Worm (Caenorhabditis elegans): ENCODE results near the gene srd-41.

The srd-41 gene

DNA sequence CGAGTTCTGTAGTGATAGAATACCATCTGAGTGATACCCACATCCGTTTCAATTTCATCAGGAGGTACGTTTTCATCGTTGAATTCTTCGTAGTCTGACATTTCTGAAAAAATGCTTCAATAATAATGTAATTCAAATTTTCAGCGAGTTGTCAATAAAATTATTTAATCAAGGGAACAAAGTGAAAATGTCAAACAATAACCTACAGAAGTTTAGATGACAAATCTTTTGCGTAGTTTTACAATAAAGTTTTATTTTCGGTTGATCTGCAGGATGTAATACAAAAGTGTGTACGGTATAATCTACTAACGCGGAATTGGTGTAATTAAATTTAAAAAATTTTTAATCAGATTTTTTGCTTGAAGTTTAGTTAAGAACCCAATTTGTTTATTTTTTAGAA is 38.3 kb upstream of the srd-41 start, which contains the start of gene C04B4.5:
Gene C04B4.5, minus strand, starts transcription at position 101 of the 400 bp plus-strand sequence.
- TF ChIP-seq Y55F3AM.14 (GFP tag; optimal IDR thresholded peaks at IDR 0.05) (no peak), unc-55 (GFP tag; optimal IDR thresholded peaks at IDR 0.05) (no peak), nhr-25 (tag; optimal IDR thresholded peaks at IDR 0.05) (no peak), mdl-1 (tag; optimal IDR thresholded peaks at IDR 0.05) (no peak), gmeb-1 (tag; optimal IDR thresholded peaks at IDR 0.05) (no peak), nhr-77 (tag; optimal IDR thresholded peaks at IDR 0.05) (no peak), ztf-1 (GFP tag; conservative IDR thresholded peaks at IDR 0.05) (no peak), unc-39 (tag; optimal IDR thresholded peaks at IDR 0.05) (no peak), ztf-4 (tag; optimal IDR thresholded peaks at IDR 0.05) (no peak), fos-1 (tag; optimal IDR thresholded peaks at IDR 0.05) (no peak), nhr-11 (tag; optimal IDR thresholded peaks at IDR 0.05) (no peak), lin-13 (GFP tag; optimal IDR thresholded peaks at IDR 0.05) (no peak), mbf-1 (tag; optimal IDR thresholded peaks at IDR 0.05) (no peak)

DNA sequence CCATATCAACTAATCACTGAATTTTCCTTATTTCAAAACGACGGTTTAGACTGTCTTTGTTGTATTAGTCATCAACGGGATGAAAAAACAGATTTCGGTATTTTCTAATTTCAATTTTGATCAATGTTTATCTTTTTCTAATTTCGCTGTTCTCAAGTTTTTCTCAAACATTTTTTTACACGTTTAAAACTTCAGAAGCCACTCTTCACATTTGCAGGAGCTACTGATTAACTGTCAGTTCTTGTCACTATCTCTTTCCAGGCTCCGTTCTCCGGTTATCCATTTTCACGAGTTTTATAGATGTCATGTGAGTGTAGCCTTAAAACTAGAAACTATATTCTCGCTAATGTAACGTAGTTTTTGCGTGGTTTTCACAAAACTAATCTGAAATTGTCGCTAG is 36.0 kb upstream of the srd-41 start, which contains the start of gene C04B4.4:
Gene C04B4.4, plus strand, starts transcription at position 301 of the 400 bp plus-strand sequence.
- no peak for TF ChIP-seq blmp-1 (tag; optimal IDR thresholded peaks at IDR 0.05; ENCODE audit: insufficient read depth)
- TF ChIP-seq ceh-82 (tag; optimal IDR thresholded peaks at IDR 0.05) = no peak
- TF ChIP-seq Y55F3AM.14 (GFP tag; optimal IDR thresholded peaks at IDR 0.05) = no peak
- TF ChIP-seq ztf-4 (tag; optimal IDR thresholded peaks at IDR 0.05) = no peak
- no peak for TF ChIP-seq crh-2 (tag; optimal IDR thresholded peaks at IDR 0.05)
- no peak for TF ChIP-seq R02D3.7 (tag; optimal IDR thresholded peaks at IDR 0.05)
- TF ChIP-seq unc-55 (GFP tag; optimal IDR thresholded peaks at IDR 0.05) = no peak
- no peak for TF ChIP-seq nhr-11 (tag; optimal IDR thresholded peaks at IDR 0.05)
- no peak for TF ChIP-seq lin-11 (tag; optimal IDR thresholded peaks at IDR 0.05)
- no peak for TF ChIP-seq lsy-2 (tag; optimal IDR thresholded peaks at IDR 0.05)
- no peak for TF ChIP-seq skn-1 (tag; optimal IDR thresholded peaks at IDR 0.05)
- no peak for TF ChIP-seq nhr-6 (tag; optimal IDR thresholded peaks at IDR 0.05)
- TF ChIP-seq ZK546.5 (tag; optimal IDR thresholded peaks at IDR 0.05) = no peak
- TF ChIP-seq ztf-11 (tag; optimal IDR thresholded peaks at IDR 0.05) = no peak

DNA sequence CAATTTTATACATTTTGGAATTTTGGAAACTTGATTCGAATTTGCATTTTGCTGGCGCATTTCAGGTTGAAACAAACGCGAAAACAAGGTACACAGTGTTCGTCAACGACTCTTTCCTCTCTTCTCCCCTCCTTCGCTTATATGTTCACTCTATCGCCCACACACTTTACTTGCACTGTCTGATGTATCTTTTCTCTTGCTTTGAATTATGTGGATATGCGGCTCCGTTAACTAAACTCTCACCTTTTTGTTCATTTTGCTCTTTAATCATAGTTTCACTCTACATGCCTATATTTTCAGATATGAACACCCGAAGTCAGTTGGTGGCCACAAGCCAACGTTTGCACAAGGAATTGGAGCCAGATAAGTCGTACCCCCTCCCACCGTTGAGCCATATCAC is 32.3 kb upstream of the srd-41 start, which contains the start of gene W06D11.1:
Gene W06D11.1, plus strand, starts transcription at position 301 of the 400 bp plus-strand sequence.
- TF ChIP-seq dmd-4 (tag; optimal IDR thresholded peaks at IDR 0.05) = no peak
- no peak for TF ChIP-seq aly-2 (tag; optimal IDR thresholded peaks at IDR 0.05)
- TF ChIP-seq snpc-4 (tag; optimal IDR thresholded peaks at IDR 0.05) = no peak
- no peak for TF ChIP-seq nhr-21 (tag; optimal IDR thresholded peaks at IDR 0.05)
- TF ChIP-seq nhr-77 (tag; optimal IDR thresholded peaks at IDR 0.05) = no peak
- no peak for TF ChIP-seq fos-1 (tag; optimal IDR thresholded peaks at IDR 0.05)
- no peak for TF ChIP-seq elt-3 (tag; optimal IDR thresholded peaks at IDR 0.05)

DNA sequence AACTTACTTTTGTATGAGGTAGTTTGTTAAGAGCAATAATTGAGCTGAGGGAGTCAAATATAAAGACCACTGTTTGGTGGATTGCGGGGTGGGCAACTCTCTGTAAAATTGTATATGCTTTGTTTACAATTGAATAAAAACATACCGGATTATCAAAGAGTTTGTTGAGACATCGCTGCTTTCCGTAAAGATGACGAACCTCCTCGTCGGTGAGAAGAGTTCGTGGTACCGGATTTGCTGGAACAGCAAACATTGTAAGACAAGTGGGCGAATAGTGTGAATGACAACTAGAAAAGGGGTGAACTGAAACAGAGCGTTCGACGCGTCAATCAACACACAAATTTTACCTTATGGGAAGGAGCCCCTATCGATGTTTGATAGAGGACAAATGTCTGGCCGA is 30.1 kb upstream of the srd-41 start, which contains the start of gene W06D11.2:
Gene W06D11.2, minus strand, starts transcription at position 339 of the 400 bp plus-strand sequence.
- TF ChIP-seq ama-1 (optimal IDR thresholded peaks at IDR 0.05) (no peak), ztf-4 (tag; optimal IDR thresholded peaks at IDR 0.05) (no peak), lsy-2 (tag; optimal IDR thresholded peaks at IDR 0.05) (no peak), mbf-1 (tag; optimal IDR thresholded peaks at IDR 0.05) (no peak), sma-9 (GFP tag; optimal IDR thresholded peaks at IDR 0.05) (no peak), sma-9 (tag; optimal IDR thresholded peaks at IDR 0.05) (no peak), ztf-11 (tag; optimal IDR thresholded peaks at IDR 0.05) (no peak), sma-3 (GFP tag; optimal IDR thresholded peaks at IDR 0.05) (no peak), mdl-1 (tag; optimal IDR thresholded peaks at IDR 0.05) (no peak), alr-1 (tag; optimal IDR thresholded peaks at IDR 0.05) (no peak), crh-2 (tag; optimal IDR thresholded peaks at IDR 0.05) (no peak), R02D3.7 (tag; optimal IDR thresholded peaks at IDR 0.05) (no peak), ceh-16 (tag; optimal IDR thresholded peaks at IDR 0.05) (no peak), nhr-6 (tag; optimal IDR thresholded peaks at IDR 0.05) (no peak), nhr-11 (tag; optimal IDR thresholded peaks at IDR 0.05) (no peak), blmp-1 (tag; optimal IDR thresholded peaks at IDR 0.05; ENCODE audit: insufficient read depth) (no peak), gmeb-1 (tag; optimal IDR thresholded peaks at IDR 0.05) (no peak), lin-11 (tag; optimal IDR thresholded peaks at IDR 0.05) (no peak), lin-39 (tag; optimal IDR thresholded peaks at IDR 0.05) (no peak), aly-2 (tag; optimal IDR thresholded peaks at IDR 0.05) (no peak), Y55F3AM.14 (GFP tag; optimal IDR thresholded peaks at IDR 0.05) (no peak)

DNA sequence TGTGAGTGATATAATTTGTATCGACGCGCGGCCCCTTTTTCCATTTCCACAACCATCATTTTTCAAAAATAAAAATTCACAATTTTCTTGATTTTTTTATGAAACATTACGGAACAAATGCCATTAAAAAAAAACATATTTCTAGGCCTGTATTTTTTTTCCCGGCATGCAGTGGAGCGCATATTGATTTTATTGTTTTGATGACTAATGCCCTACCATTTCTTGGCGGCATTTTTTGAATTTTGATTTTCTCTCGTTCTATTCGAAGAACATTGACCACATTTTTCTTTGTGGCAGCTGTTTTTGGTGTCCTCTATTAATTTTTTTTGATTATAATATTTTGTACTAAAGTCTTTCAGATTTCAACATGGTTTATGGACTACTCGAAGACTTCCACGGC is 28.2 kb upstream of the srd-41 start, which contains the start of gene W06D11.3:
Gene W06D11.3, plus strand, starts transcription at position 360 of the 400 bp plus-strand sequence.
- TF ChIP-seq alr-1 (tag; optimal IDR thresholded peaks at IDR 0.05) (no peak), nhr-12 (tag; optimal IDR thresholded peaks at IDR 0.05) (no peak), lin-39 (tag; optimal IDR thresholded peaks at IDR 0.05) (no peak), Y55F3AM.14 (GFP tag; optimal IDR thresholded peaks at IDR 0.05) (no peak), ceh-82 (tag; optimal IDR thresholded peaks at IDR 0.05) (no peak), nhr-25 (tag; optimal IDR thresholded peaks at IDR 0.05) (no peak), C34F6.9 (tag; optimal IDR thresholded peaks at IDR 0.05) (no peak), elt-3 (tag; optimal IDR thresholded peaks at IDR 0.05) (no peak), sem-4 (tag; optimal IDR thresholded peaks at IDR 0.05) (no peak), ama-1 (optimal IDR thresholded peaks at IDR 0.05) (no peak), sma-9 (GFP tag; optimal IDR thresholded peaks at IDR 0.05) (no peak), sma-9 (tag; optimal IDR thresholded peaks at IDR 0.05) (no peak), gmeb-1 (tag; optimal IDR thresholded peaks at IDR 0.05) (no peak), unc-39 (tag; optimal IDR thresholded peaks at IDR 0.05) (no peak)

All from whole organism, L2 larva.